Fruit fly (Drosophila melanogaster) whole organism, wandering third instar larva: ENCODE results near the gene Polr1E.
A peak's percentile ranks its signal among the peaks of the same experiment; 100 is the strongest.

ENCODE experiments used
- Abd-B ChIP-seq: fragments of >200 bp; optimal IDR thresholded peaks from 2 replicates; lab custom pipeline; 2017; ENCODE audit warnings: missing biosample characterization, missing genetic modification characterization
- CG32264 ChIP-seq: fragments of 200-800 bp; sonication (Bioruptor generic); optimal IDR thresholded peaks from 2 replicates; lab custom pipeline; 2016; ENCODE audit warnings: missing biosample characterization, missing genetic modification characterization
- CG9705 ChIP-seq: fragments of 200-800 bp; sonication (Bioruptor generic); optimal IDR thresholded peaks from 2 replicates; lab custom pipeline; 2018; ENCODE audit warnings: missing biosample characterization, mild to moderate bottlenecking, missing genetic modification characterization
- Dfd ChIP-seq: fragments of >200 bp; optimal IDR thresholded peaks from 2 replicates; lab custom pipeline; 2017; ENCODE audit warnings: missing biosample characterization, missing genetic modification characterization
- Dif ChIP-seq: fragments of 200-275, 200-300 bp; sonication (Bioruptor generic); optimal IDR thresholded peaks from 2 replicates; lab custom pipeline; 2018; ENCODE audit warnings: missing biosample characterization, missing genetic modification characterization; ENCODE audit not compliant: partially characterized antibody
- GATAd ChIP-seq: sonication (Bioruptor generic); optimal IDR thresholded peaks from 2 replicates; lab custom pipeline; 2016; ENCODE audit warnings: missing biosample characterization, missing genetic modification characterization
- HLH106 ChIP-seq: fragments of 200-800 bp; optimal IDR thresholded peaks from 3 replicates; lab custom pipeline; 2019; ENCODE audit warnings: missing biosample characterization, mild to moderate bottlenecking, missing genetic modification characterization, moderate library complexity
- Hnf4 ChIP-seq: fragments of 200-800 bp; sonication (Bioruptor generic); optimal IDR thresholded peaks from 2 replicates; lab custom pipeline; 2016; ENCODE audit warnings: missing biosample characterization, mild to moderate bottlenecking, missing genetic modification characterization
- Hr78 ChIP-seq: fragments of >200 bp; optimal IDR thresholded peaks from 2 replicates; lab custom pipeline; 2017; ENCODE audit warnings: missing biosample characterization, missing genetic modification characterization
- Hr83 ChIP-seq: fragments of 200-300 bp; sonication (Bioruptor generic); optimal IDR thresholded peaks from 2 replicates; lab custom pipeline; 2016; ENCODE audit warnings: missing biosample characterization, mild to moderate bottlenecking, missing genetic modification characterization, moderate library complexity; ENCODE audit not compliant: poor library complexity, severe bottlenecking
- Jra ChIP-seq: sonication (Bioruptor generic); optimal IDR thresholded peaks from 2 replicates; lab custom pipeline; 2016; ENCODE audit warnings: missing biosample characterization, missing genetic modification characterization
- Mio ChIP-seq: sonication (Bioruptor generic); optimal IDR thresholded peaks from 2 replicates; lab custom pipeline; 2016; ENCODE audit warnings: missing biosample characterization, missing genetic modification characterization
- N ChIP-seq: fragments of >200 bp; optimal IDR thresholded peaks from 2 replicates; lab custom pipeline; 2018; ENCODE audit warnings: missing biosample characterization, missing external identifiers, missing genetic modification characterization
- OdsH ChIP-seq: fragments of 200-800 bp; sonication (Bioruptor generic); optimal IDR thresholded peaks from 2 replicates; lab custom pipeline; 2016; ENCODE audit warnings: missing biosample characterization, mild to moderate bottlenecking, missing genetic modification characterization
- Rel ChIP-seq, 2 experiments: fragments of 200-800 bp; sonication (Bioruptor generic) in 1 of 2; optimal IDR thresholded peaks; 2 replicates in 1 of 2; 3 replicates in 1 of 2; lab custom pipeline; 2016 to 2019; ENCODE audit warnings: mild to moderate bottlenecking in 2 of 2, missing biosample characterization in 2 of 2, missing genetic modification characterization in 2 of 2, moderate library complexity in 1 of 2
- Sp1 ChIP-seq: fragments of 200-800 bp; sonication (Bioruptor generic); optimal IDR thresholded peaks from 3 replicates; lab custom pipeline; 2019; ENCODE audit warnings: missing biosample characterization, mild to moderate bottlenecking, missing genetic modification characterization, moderate library complexity
- Vsx2 ChIP-seq: fragments of 200-300, 225-300 bp; sonication (Bioruptor generic); optimal IDR thresholded peaks from 2 replicates; lab custom pipeline; 2018; ENCODE audit warnings: missing biosample characterization, missing genetic modification characterization; ENCODE audit not compliant: partially characterized antibody
- br ChIP-seq: fragments of 200-800 bp; sonication (Bioruptor generic); optimal IDR thresholded peaks from 2 replicates; lab custom pipeline; 2016; ENCODE audit warnings: missing biosample characterization, missing genetic modification characterization
- brk ChIP-seq: fragments of 200-800 bp; sonication (Bioruptor generic); optimal IDR thresholded peaks from 2 replicates; lab custom pipeline; 2016; ENCODE audit warnings: missing biosample characterization, mild to moderate bottlenecking, missing genetic modification characterization
- dl ChIP-seq, 2 experiments: fragments of 175-275, 200-275 bp in 1 of 2; fragments of 200-275 bp in 1 of 2; sonication (Bioruptor generic); optimal IDR thresholded peaks; lab custom pipeline; 2018; ENCODE audit warnings: mild to moderate bottlenecking in 2 of 2, missing biosample characterization in 2 of 2, missing genetic modification characterization in 2 of 2, moderate library complexity in 2 of 2; ENCODE audit not compliant: partially characterized antibody in 2 of 2, insufficient read depth in 1 of 2
- dmrt93B ChIP-seq: fragments of 200-800 bp; sonication (Bioruptor generic); optimal IDR thresholded peaks from 2 replicates; lab custom pipeline; 2018; ENCODE audit warnings: missing biosample characterization, mild to moderate bottlenecking, missing genetic modification characterization
- dsf ChIP-seq: sonication (Bioruptor generic); optimal IDR thresholded peaks from 2 replicates; lab custom pipeline; 2016; ENCODE audit warnings: missing biosample characterization, missing genetic modification characterization, borderline replicate concordance
- ey ChIP-seq: fragments of 200-800 bp; sonication (Bioruptor generic); optimal IDR thresholded peaks from 2 replicates; lab custom pipeline; 2016; ENCODE audit warnings: missing biosample characterization, missing genetic modification characterization
- foxo ChIP-seq, 2 experiments: fragments of 200-800 bp; sonication (Bioruptor generic); optimal IDR thresholded peaks; 2 replicates in 1 of 2; 3 replicates in 1 of 2; lab custom pipeline; 2016 to 2017; ENCODE audit warnings: missing biosample characterization in 2 of 2, missing genetic modification characterization in 2 of 2
- fru ChIP-seq: fragments of 200-800 bp; sonication (Bioruptor generic); optimal IDR thresholded peaks from 3 replicates; lab custom pipeline; 2016; ENCODE audit warnings: missing biosample characterization, mild to moderate bottlenecking, missing genetic modification characterization
- h ChIP-seq: fragments of 200-800 bp; sonication (Bioruptor generic); optimal IDR thresholded peaks from 3 replicates; lab custom pipeline; 2016; ENCODE audit warnings: missing biosample characterization, mild to moderate bottlenecking, missing genetic modification characterization
- jim ChIP-seq: fragments of 175-275, 200-325 bp; sonication (Bioruptor generic); optimal IDR thresholded peaks from 2 replicates; lab custom pipeline; 2016; ENCODE audit warnings: missing biosample characterization, mild to moderate bottlenecking, missing genetic modification characterization
- lola ChIP-seq: fragments of >200 bp; optimal IDR thresholded peaks from 2 replicates; lab custom pipeline; 2017; ENCODE audit warnings: missing biosample characterization, missing genetic modification characterization
- pan ChIP-seq: fragments of >200 bp; optimal IDR thresholded peaks from 2 replicates; lab custom pipeline; 2017
- psq ChIP-seq: fragments of 200-800 bp; sonication (Bioruptor generic); optimal IDR thresholded peaks from 3 replicates; lab custom pipeline; 2017; ENCODE audit warnings: missing biosample characterization, mild to moderate bottlenecking, missing genetic modification characterization, moderate library complexity
- rgr ChIP-seq: fragments of 200-800 bp; sonication (Bioruptor generic); optimal IDR thresholded peaks from 3 replicates; lab custom pipeline; 2016; ENCODE audit warnings: missing biosample characterization, mild to moderate bottlenecking, missing genetic modification characterization
- sage ChIP-seq: fragments of 200-800 bp; sonication (Bioruptor generic); optimal IDR thresholded peaks from 2 replicates; lab custom pipeline; 2016; ENCODE audit warnings: missing biosample characterization, mild to moderate bottlenecking, missing genetic modification characterization
- sv ChIP-seq: fragments of 200-800 bp; sonication (Bioruptor generic); optimal IDR thresholded peaks from 3 replicates; lab custom pipeline; 2016; ENCODE audit warnings: missing biosample characterization, missing genetic modification characterization
- tai ChIP-seq: sonication (Bioruptor generic); optimal IDR thresholded peaks from 2 replicates; lab custom pipeline; 2016; ENCODE audit warnings: missing biosample characterization, missing genetic modification characterization
- usp ChIP-seq: fragments of >200 bp; optimal IDR thresholded peaks from 2 replicates; lab custom pipeline; 2017; ENCODE audit warnings: missing biosample characterization, missing genetic modification characterization

The Polr1E gene

dm6 chr3R:18298298-18298899 lies 3.1 kb downstream of the Polr1E start:
- TF ChIP-seq Sp1 (GFP tag; lab: Kevin White, UChicago): no peak
- peak; percentile 58 for TF ChIP-seq Hnf4 (GFP tag; lab: Kevin White, UChicago)
- TF ChIP-seq CG32264 (GFP tag; lab: Kevin White, UChicago): no peak
- no peak for TF ChIP-seq Vsx2 (GFP tag; lab: Kevin White, UChicago)
- TF ChIP-seq sv: no peak
- no peak for TF ChIP-seq usp (GFP tag; lab: Kevin White, UChicago)
- peak in 1 of 2 experiments; percentile 29 for TF ChIP-seq dl (GFP tag; optimal IDR thresholded peaks at IDR 0.05; lab: Kevin White, UChicago; ENCODE audit: insufficient read depth in 1 of 2, partially characterized antibody in 2 of 2)
- TF ChIP-seq Rel (GFP tag; optimal IDR thresholded peaks at IDR 0.05; lab: Kevin White, UChicago): peak; percentile 68
- TF ChIP-seq Rel (tag; optimal IDR thresholded peaks at IDR 0.05; lab: Kevin White, UChicago): peak; percentile 10
- no peak for TF ChIP-seq dmrt93B
- TF ChIP-seq pan (lab: Kevin White, UChicago): no peak
- peak; percentile 27 for TF ChIP-seq HLH106 (tag; lab: Kevin White, UChicago)
- TF ChIP-seq ey (GFP tag; lab: Kevin White, UChicago): peak; percentile 41
- TF ChIP-seq OdsH (GFP tag; lab: Kevin White, UChicago): peak; percentile 32
- no peak for TF ChIP-seq lola (GFP tag; lab: Kevin White, UChicago)
- peak; percentile 87 for TF ChIP-seq Jra (GFP tag; lab: Kevin White, UChicago)
- peak; percentile 59 for TF ChIP-seq rgr (GFP tag; lab: Kevin White, UChicago)
- TF ChIP-seq dsf (GFP tag; lab: Kevin White, UChicago): no peak
- TF ChIP-seq Mio: peak; percentile 63
- peak; percentile 23 for TF ChIP-seq fru
- no peak for TF ChIP-seq Abd-B (GFP tag; lab: Kevin White, UChicago)
- TF ChIP-seq sage (GFP tag; lab: Kevin White, UChicago): peak; percentile 34
- TF ChIP-seq Dif (GFP tag; lab: Kevin White, UChicago): peak; percentile 42
- peak; percentile 56 for TF ChIP-seq h
- TF ChIP-seq psq (GFP tag; lab: Kevin White, UChicago): peak; percentile 6
- no peak for TF ChIP-seq tai (GFP tag; lab: Kevin White, UChicago)
- TF ChIP-seq N (GFP tag; lab: Kevin White, UChicago): no peak
- TF ChIP-seq Hr83: peak; percentile 97
- TF ChIP-seq brk: no peak
- peak; percentile 89 for TF ChIP-seq jim
- TF ChIP-seq Dfd (GFP tag; lab: Kevin White, UChicago): no peak
- TF ChIP-seq Hr78 (GFP tag; lab: Kevin White, UChicago): no peak
- TF ChIP-seq foxo (GFP tag; optimal IDR thresholded peaks at IDR 0.05; lab: Kevin White, UChicago): peak in 1 of 2 experiments; percentile 37
- no peak for TF ChIP-seq CG9705 (GFP tag; lab: Kevin White, UChicago)
- TF ChIP-seq br: peak; percentile 55
- TF ChIP-seq GATAd (GFP tag; lab: Kevin White, UChicago): peak; percentile 2

DNA sequence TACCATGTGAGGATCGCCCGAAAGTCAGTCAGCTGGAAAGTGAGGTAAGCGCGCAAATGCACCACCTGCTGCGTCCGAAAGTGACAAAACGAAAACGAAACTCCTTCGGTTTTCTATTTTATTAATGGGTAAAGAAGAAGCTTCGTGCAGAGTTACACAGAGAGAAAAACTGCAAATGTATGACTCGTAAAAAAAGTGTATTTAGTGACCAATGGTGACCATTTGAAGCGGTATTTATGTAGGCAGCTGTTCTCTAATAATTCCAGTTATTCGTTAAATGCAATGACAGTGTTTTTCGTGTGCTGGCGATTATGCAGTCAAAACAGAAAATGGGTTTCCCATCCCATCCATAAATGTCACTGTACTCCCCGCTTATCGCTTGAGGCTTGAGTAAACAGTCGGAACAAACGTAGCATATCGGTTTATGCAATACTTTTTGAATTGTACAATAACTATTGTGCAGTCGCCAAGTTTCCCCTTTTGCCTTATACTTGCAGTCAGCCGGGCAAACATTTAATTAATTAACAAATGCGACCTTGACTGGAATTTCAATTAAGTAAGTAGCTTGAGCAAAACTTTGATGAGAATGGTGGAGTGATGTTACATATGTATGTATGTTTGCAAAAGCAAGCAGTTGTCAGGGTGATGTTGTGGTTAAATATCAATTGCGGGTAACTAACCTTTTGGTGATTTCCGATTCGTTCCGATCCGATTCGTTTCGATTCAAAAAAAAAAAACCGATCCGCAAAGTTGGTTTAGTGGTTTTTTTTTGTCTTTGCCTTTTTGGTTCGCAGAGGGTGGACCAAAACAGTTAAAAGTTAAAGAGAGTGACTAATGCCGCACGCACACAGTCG lies 3.9 kb downstream of the Polr1E start:
- TF ChIP-seq CG32264 (GFP tag; lab: Kevin White, UChicago) (peak; percentile 18), Rel (GFP tag; optimal IDR thresholded peaks at IDR 0.05; lab: Kevin White, UChicago) (no peak), Rel (tag; optimal IDR thresholded peaks at IDR 0.05; lab: Kevin White, UChicago) (peak; percentile 92), h (no peak), HLH106 (tag; lab: Kevin White, UChicago) (no peak), tai (GFP tag; lab: Kevin White, UChicago) (no peak), N (GFP tag; lab: Kevin White, UChicago) (no peak), Dif (GFP tag; lab: Kevin White, UChicago) (no peak)
